Worm (Caenorhabditis elegans) whole organism, L4 larva: ENCODE measurements around the gene toca-1.

Source experiments
- F44E2.7 ChIP-seq: fragments of 200-800 bp; sonication (Bioruptor generic); IDR thresholded peaks from 2 replicates; pipeline ENCODE4 v2.1.2; 2022; ENCODE audit warnings: missing genetic modification characterization, missing compliant biosample characterization
- R02D3.7 ChIP-seq: fragments of 150-350 bp; sonication (generic microtip); optimal IDR thresholded peaks from 3 replicates; lab custom pipeline; 2014; ENCODE audit warnings: missing biosample characterization, missing genetic modification characterization
- T26A8.4 ChIP-seq: fragments of 200-800 bp; sonication (Bioruptor generic); IDR thresholded peaks from 2 replicates; pipeline ENCODE4 v1.3.6; 2022; ENCODE audit warnings: missing genetic modification characterization, missing compliant biosample characterization
- ZK337.2 ChIP-seq: fragments of 200-800 bp; sonication (Bioruptor generic); IDR thresholded peaks from 2 replicates; pipeline ENCODE4 v1.3.6; 2022; ENCODE audit warnings: missing genetic modification reagents, missing genetic modification characterization, missing compliant biosample characterization
- aha-1 ChIP-seq: fragments of 150-350 bp; peaks from one replicate; lab custom pipeline; 2014; ENCODE audit warnings: missing biosample characterization, missing genetic modification characterization
- aly-2 ChIP-seq: sonication (generic microtip); optimal IDR thresholded peaks from 2 replicates; lab custom pipeline; 2018; ENCODE audit warnings: missing biosample characterization, missing genetic modification characterization
- ama-1 ChIP-seq: fragments of 150-350 bp; optimal IDR thresholded peaks from 2 replicates; lab custom pipeline; 2014; ENCODE audit warnings: inconsistent platforms, mixed read lengths
- ceh-32 ChIP-seq: sonication (generic microtip); optimal IDR thresholded peaks from 2 replicates; lab custom pipeline; 2016; ENCODE audit warnings: mild to moderate bottlenecking, missing genetic modification characterization, missing compliant biosample characterization; ENCODE audit not compliant: poor library complexity
- dve-1 ChIP-seq: sonication (generic microtip); optimal IDR thresholded peaks from 2 replicates; lab custom pipeline; 2017; ENCODE audit warnings: antibody characterized with exemption, mild to moderate bottlenecking, missing genetic modification characterization, missing compliant biosample characterization; ENCODE audit not compliant: insufficient read depth
- egl-43 ChIP-seq: fragments of 200-800 bp; sonication (Bioruptor generic); IDR thresholded peaks from 2 replicates; pipeline ENCODE4 v1.3.6; 2022; ENCODE audit warnings: missing genetic modification reagents, missing genetic modification characterization, missing compliant biosample characterization
- gei-8 ChIP-seq: fragments of 200-800 bp; sonication (Bioruptor generic); optimal IDR thresholded peaks from 2 replicates; lab custom pipeline; 2018; ENCODE audit warnings: mild to moderate bottlenecking, missing genetic modification characterization, missing compliant biosample characterization
- hlh-11 ChIP-seq: fragments of 200-800 bp; sonication (Bioruptor generic); optimal IDR thresholded peaks from 2 replicates; lab custom pipeline; 2018; ENCODE audit warnings: mild to moderate bottlenecking, missing genetic modification characterization, missing compliant biosample characterization
- hlh-30 ChIP-seq: sonication (generic microtip); optimal IDR thresholded peaks from 2 replicates; lab custom pipeline; 2017; ENCODE audit warnings: antibody characterized with exemption, mild to moderate bottlenecking, missing genetic modification characterization, missing compliant biosample characterization; ENCODE audit not compliant: insufficient read depth
- jun-1 ChIP-seq: fragments of 150-350 bp; optimal IDR thresholded peaks from 2 replicates; lab custom pipeline; 2014; ENCODE audit warnings: missing biosample characterization, missing genetic modification reagents, missing genetic modification characterization
- lim-7 ChIP-seq: fragments of 200-800 bp; sonication (Bioruptor generic); IDR thresholded peaks from 2 replicates; pipeline ENCODE4 v1.3.6; 2022; ENCODE audit warnings: missing genetic modification characterization, missing compliant biosample characterization
- lin-13 ChIP-seq: fragments of 150-350 bp; optimal IDR thresholded peaks from 2 replicates; lab custom pipeline; 2014; ENCODE audit warnings: missing biosample characterization, missing genetic modification reagents, missing genetic modification characterization
- lin-15B ChIP-seq: fragments of 150-350 bp; sonication (generic microtip); optimal IDR thresholded peaks from 3 replicates; lab custom pipeline; 2014; ENCODE audit warnings: missing biosample characterization, missing genetic modification characterization
- lin-38 ChIP-seq: fragments of 200-800 bp; sonication (Bioruptor generic); IDR thresholded peaks from 2 replicates; pipeline ENCODE4 v1.3.6; 2022; ENCODE audit warnings: missing genetic modification reagents, missing genetic modification characterization, missing compliant biosample characterization
- lir-3 ChIP-seq: sonication (generic microtip); optimal IDR thresholded peaks from 2 replicates; lab custom pipeline; 2016; ENCODE audit warnings: mild to moderate bottlenecking, missing genetic modification characterization, missing compliant biosample characterization
- madf-9 ChIP-seq: fragments of 200-800 bp; sonication (Bioruptor generic); conservative IDR thresholded peaks from 2 replicates; pipeline ENCODE4 v1.3.6; 2022; ENCODE audit warnings: missing genetic modification reagents, missing genetic modification characterization, missing compliant biosample characterization
- mxl-3 ChIP-seq: fragments of 200-800 bp; sonication (Bioruptor generic); optimal IDR thresholded peaks from 2 replicates; lab custom pipeline; 2018; ENCODE audit warnings: mild to moderate bottlenecking, missing genetic modification characterization, missing compliant biosample characterization
- nhr-111 ChIP-seq: fragments of 200-800 bp; sonication (Bioruptor generic); optimal IDR thresholded peaks from 2 replicates; lab custom pipeline; 2018; ENCODE audit warnings: mild to moderate bottlenecking, missing genetic modification characterization, missing compliant biosample characterization
- nhr-237 ChIP-seq: sonication (generic microtip); optimal IDR thresholded peaks from 2 replicates; lab custom pipeline; 2017; ENCODE audit warnings: missing biosample characterization, missing genetic modification characterization
- nhr-25 ChIP-seq: sonication (generic microtip); optimal IDR thresholded peaks from 2 replicates; lab custom pipeline; 2017; ENCODE audit warnings: missing genetic modification characterization, mild to moderate bottlenecking, missing compliant biosample characterization, antibody characterized with exemption, moderate library complexity, borderline replicate concordance; ENCODE audit not compliant: insufficient read depth
- nhr-28 ChIP-seq: fragments of 150-350 bp; optimal IDR thresholded peaks from 2 replicates; lab custom pipeline; 2014; ENCODE audit warnings: missing biosample characterization, missing genetic modification characterization
- nhr-42 ChIP-seq: fragments of 200-800 bp; sonication (Bioruptor generic); IDR thresholded peaks from 2 replicates; pipeline ENCODE4 v1.3.6; 2022; ENCODE audit warnings: missing genetic modification characterization, missing compliant biosample characterization
- nhr-48 ChIP-seq: sonication (generic microtip); optimal IDR thresholded peaks from 2 replicates; lab custom pipeline; 2016; ENCODE audit warnings: mild to moderate bottlenecking, missing genetic modification characterization, missing compliant biosample characterization
- nhr-6 ChIP-seq: fragments of 150-350 bp; optimal IDR thresholded peaks from 2 replicates; lab custom pipeline; 2014; ENCODE audit warnings: missing biosample characterization, missing genetic modification characterization
- sdz-12 ChIP-seq: fragments of 200-800 bp; sonication (Bioruptor generic); optimal IDR thresholded peaks from 2 replicates; lab custom pipeline; 2018; ENCODE audit warnings: mild to moderate bottlenecking, missing genetic modification characterization, missing compliant biosample characterization
- set-16 ChIP-seq: fragments of 200-800 bp; sonication (Bioruptor generic); IDR thresholded peaks from 2 replicates; pipeline ENCODE4 v1.3.6; 2022; ENCODE audit warnings: missing genetic modification reagents, missing genetic modification characterization, missing compliant biosample characterization
- snpc-1.2 ChIP-seq: fragments of 200-800 bp; sonication (Bioruptor generic); IDR thresholded peaks from 2 replicates; pipeline ENCODE4 v1.3.6; 2022; ENCODE audit warnings: missing genetic modification reagents, missing genetic modification characterization, missing compliant biosample characterization
- spr-3 ChIP-seq: fragments of 200-800 bp; sonication (Bioruptor generic); optimal IDR thresholded peaks from 2 replicates; lab custom pipeline; 2018; ENCODE audit warnings: mild to moderate bottlenecking, missing genetic modification characterization, missing compliant biosample characterization
- unc-62 ChIP-seq, 3 experiments: fragments of 150-350 bp in 1 of 3; sonication (generic microtip); optimal IDR thresholded peaks in 2 of 3; peaks in 1 of 3; 1 replicate in 1 of 3; 2 replicates in 2 of 3; lab custom pipeline; 2014 to 2017; ENCODE audit warnings: missing biosample characterization in 3 of 3, missing genetic modification characterization in 3 of 3, missing genetic modification reagents in 3 of 3, missing genotype in 1 of 3
- vab-7 ChIP-seq: fragments of 200-800 bp; sonication (Bioruptor generic); IDR thresholded peaks from 2 replicates; pipeline ENCODE4 v1.3.6; 2022; ENCODE audit warnings: missing genetic modification reagents, missing genetic modification characterization, missing compliant biosample characterization
- zfp-2 ChIP-seq: sonication (generic microtip); optimal IDR thresholded peaks from 2 replicates; lab custom pipeline; 2016; ENCODE audit warnings: mild to moderate bottlenecking, missing genetic modification characterization, missing compliant biosample characterization
- zip-11 ChIP-seq: fragments of 200-800 bp; sonication (Bioruptor generic); IDR thresholded peaks from 2 replicates; pipeline ENCODE4 v1.3.6; 2022; ENCODE audit warnings: missing genetic modification characterization, missing compliant biosample characterization
- zip-2 ChIP-seq: fragments of 150-350 bp; optimal IDR thresholded peaks from 2 replicates; lab custom pipeline; 2014; ENCODE audit warnings: missing biosample characterization, missing genetic modification characterization
- ztf-7 ChIP-seq: fragments of 150-350 bp; optimal IDR thresholded peaks from 2 replicates; lab custom pipeline; 2014; ENCODE audit warnings: missing biosample characterization, missing genetic modification characterization

Gene toca-1

ce11 chrX:1516574-1516973 is 4.7 kb downstream of the toca-1 start:
- TF ChIP-seq zfp-2, result no peak
- TF ChIP-seq lin-15B (tag; lab: Kevin White, UChicago), result no peak
- peak; percentile 68 for TF ChIP-seq aha-1 (tag; lab: Kevin White, UChicago)
- TF ChIP-seq unc-62 (GFP tag; optimal IDR thresholded peaks at IDR 0.05 in 1 of 2; lab: Kevin White, UChicago), result peak in 1 of 2 experiments; percentile 81
- no peak for TF ChIP-seq unc-62 (tag; optimal IDR thresholded peaks at IDR 0.05; lab: Kevin White, UChicago)
- TF ChIP-seq, all 104 proteins: peak for 2

- TF ChIP-seq aly-2 (tag; lab: Kevin White, UChicago), result no peak
- TF ChIP-seq ceh-32 (tag; lab: Kevin White, UChicago), result no peak
- peak; percentile 97 for TF ChIP-seq aha-1 (tag; lab: Kevin White, UChicago)
- TF ChIP-seq gei-8 (GFP tag; lab: Kevin White, UChicago), result no peak
- no peak for TF ChIP-seq nhr-111
- TF ChIP-seq set-16 (GFP tag; lab: Robert Waterston, UW), result peak; percentile 19; the same call in 1 of the 2 replicates
- 0 out of 2 replicates have a peak, but pooled peaks have one; percentile 35 for TF ChIP-seq lim-7 (GFP tag; lab: Robert Waterston, UW)
- TF ChIP-seq lin-15B (tag; lab: Kevin White, UChicago), result no peak
These were observed 8.1 kb downstream of the toca-1 start for ce11 chrX:1513153-1513552.

- TF ChIP-seq egl-43 (GFP tag; lab: Robert Waterston, UW) (no peak), aha-1 (tag; lab: Kevin White, UChicago) (peak; percentile 48), sdz-12 (GFP tag; lab: Kevin White, UChicago) (no peak), hlh-30 (tag; lab: Kevin White, UChicago) (no peak), lin-15B (tag; lab: Kevin White, UChicago) (no peak), ceh-32 (tag; lab: Kevin White, UChicago) (no peak), dve-1 (tag; lab: Kevin White, UChicago) (no peak), set-16 (GFP tag; lab: Robert Waterston, UW) (peak; percentile 80), R02D3.7 (no peak), ztf-7 (tag; lab: Kevin White, UChicago) (no peak), gei-8 (GFP tag; lab: Kevin White, UChicago) (no peak), lin-13 (GFP tag; lab: Kevin White, UChicago) (no peak)
These were observed 9.0 kb downstream of the toca-1 start for ce11 chrX:1512307-1512706.

- peak; percentile 90 for TF ChIP-seq set-16 (GFP tag; lab: Robert Waterston, UW)
- TF ChIP-seq, all 104 proteins: peak for 1; not testable (repeated sequence) for 103
These were observed 12.4 kb downstream of the toca-1 start for ce11 chrX:1508910-1509309.

ce11 chrX:1508507-1508906 is 12.8 kb downstream of the toca-1 start:
- TF ChIP-seq lin-38 (GFP tag; lab: Robert Waterston, UW), result 0 out of 2 replicates have a peak, but pooled peaks have one; percentile 8
- TF ChIP-seq vab-7 (GFP tag; lab: Robert Waterston, UW), result peak; percentile 53; the same call in 1 of the 2 replicates

- TF ChIP-seq zip-2 (tag; lab: Kevin White, UChicago), result no peak
- TF ChIP-seq F44E2.7, result no peak
- TF ChIP-seq ama-1 (lab: Kevin White, UChicago), result peak; percentile 99
- peak; percentile 96 for TF ChIP-seq dve-1 (tag; lab: Kevin White, UChicago)
- TF ChIP-seq nhr-28 (tag; lab: Kevin White, UChicago), result peak; percentile 97
- no peak for TF ChIP-seq nhr-237 (tag; lab: Kevin White, UChicago)
- TF ChIP-seq snpc-1.2 (GFP tag; lab: Robert Waterston, UW), result no peak
- no peak for TF ChIP-seq aly-2 (tag; lab: Kevin White, UChicago)
- TF ChIP-seq ZK337.2 (GFP tag; lab: Robert Waterston, UW), result no peak
- TF ChIP-seq mxl-3 (GFP tag; lab: Kevin White, UChicago), result peak; percentile 60
- peak; percentile 68 for TF ChIP-seq nhr-6 (tag; lab: Kevin White, UChicago)
- peak; percentile 76 for TF ChIP-seq nhr-48
- TF ChIP-seq nhr-42 (GFP tag; lab: Robert Waterston, UW), result no peak
- TF ChIP-seq spr-3 (GFP tag; lab: Kevin White, UChicago), result peak; percentile 19
- TF ChIP-seq madf-9 (GFP tag; lab: Robert Waterston, UW), result 0 out of 2 replicates have a peak, but pooled peaks have one; percentile 12
- TF ChIP-seq sdz-12 (GFP tag; lab: Kevin White, UChicago), result peak; percentile 12
- no peak for TF ChIP-seq zip-11 (GFP tag; lab: Robert Waterston, UW)
- peak; percentile 74 for TF ChIP-seq jun-1
- 0 out of 2 replicates have a peak, but pooled peaks have one; percentile 56 for TF ChIP-seq T26A8.4 (GFP tag; lab: Robert Waterston, UW)
- peak; percentile 45 for TF ChIP-seq nhr-25 (tag; lab: Kevin White, UChicago)
- peak; percentile 100 for TF ChIP-seq aha-1 (tag; lab: Kevin White, UChicago)
- no peak for TF ChIP-seq lir-3
- peak; percentile 98 for TF ChIP-seq hlh-11 (tag; lab: Kevin White, UChicago)
These were observed 16.7 kb downstream of the toca-1 start for ce11 chrX:1504529-1505080.
